Fruit fly (Drosophila melanogaster) whole organism, adult: ENCODE results near the gene sff.

Experiments
- CG12768 ChIP-seq: fragments of 200-800 bp; sonication (Bioruptor generic); optimal IDR thresholded peaks from 2 replicates; lab custom pipeline; 2017; ENCODE audit warnings: missing biosample characterization, missing genetic modification characterization, mild to moderate bottlenecking, moderate library complexity, missing genetic modification reagents
- CG14711 ChIP-seq: fragments of 200-800 bp; sonication (Bioruptor generic); optimal IDR thresholded peaks from 2 replicates; lab custom pipeline; 2018; ENCODE audit warnings: missing biosample characterization, mild to moderate bottlenecking, missing genetic modification characterization, moderate library complexity
- CG1620 ChIP-seq: fragments of 200-800 bp; sonication (Bioruptor generic); optimal IDR thresholded peaks from 2 replicates; lab custom pipeline; 2016; ENCODE audit warnings: missing biosample characterization, missing genetic modification characterization
- CG33017 ChIP-seq: fragments of 200-800 bp; sonication (Bioruptor generic); optimal IDR thresholded peaks from 2 replicates; lab custom pipeline; 2018; ENCODE audit warnings: missing biosample characterization, mild to moderate bottlenecking, missing genetic modification characterization, moderate library complexity
- CG5204 ChIP-seq: fragments of 200-800 bp; sonication (Bioruptor generic); optimal IDR thresholded peaks from 2 replicates; lab custom pipeline; 2016; ENCODE audit warnings: missing biosample characterization, missing genetic modification characterization
- CG7045 ChIP-seq: fragments of 200-800 bp; sonication (Bioruptor generic); optimal IDR thresholded peaks from 2 replicates; lab custom pipeline; 2017; ENCODE audit warnings: missing biosample characterization, mild to moderate bottlenecking, missing genetic modification characterization
- CG7101 ChIP-seq: fragments of 200-800 bp; sonication (Bioruptor generic); optimal IDR thresholded peaks from 2 replicates; lab custom pipeline; 2018; ENCODE audit warnings: missing biosample characterization, mild to moderate bottlenecking, missing genetic modification characterization, moderate library complexity
- bab1 ChIP-seq: fragments of 200-800 bp; sonication (Bioruptor generic); optimal IDR thresholded peaks from 3 replicates; lab custom pipeline; 2019; ENCODE audit warnings: missing biosample characterization, mild to moderate bottlenecking, missing genetic modification characterization, moderate library complexity
- cnc ChIP-seq, 2 experiments: fragments of >200 bp; optimal IDR thresholded peaks; 2 replicates each; lab custom pipeline; 2017
- ovo ChIP-seq: fragments of 200-800 bp; sonication (Bioruptor generic); optimal IDR thresholded peaks from 2 replicates; lab custom pipeline; 2016; ENCODE audit warnings: missing biosample characterization, missing genetic modification characterization
- pad ChIP-seq: fragments of 200-800 bp; sonication (Bioruptor generic); optimal IDR thresholded peaks from 3 replicates; lab custom pipeline; 2017; ENCODE audit warnings: missing biosample characterization, missing genetic modification characterization, mild to moderate bottlenecking, moderate library complexity, missing genetic modification reagents

DNA sequence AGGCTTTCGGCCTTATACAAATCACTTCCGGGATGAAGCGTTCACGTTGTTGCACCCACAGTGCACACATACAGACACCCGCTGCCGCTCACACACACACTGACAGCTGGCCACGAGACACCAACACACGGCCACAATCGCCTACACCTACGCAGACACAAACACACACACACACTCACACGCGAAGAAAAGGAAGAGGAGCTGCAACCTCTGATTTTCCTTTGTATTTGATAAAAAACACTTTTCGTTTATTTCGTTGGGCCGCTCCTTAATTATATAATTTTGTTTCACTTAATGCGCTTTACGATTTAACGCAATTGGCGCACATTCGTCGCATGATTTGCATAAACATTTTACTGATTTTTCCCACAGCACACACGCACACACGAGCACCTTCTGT is 342 bp downstream of the sff start:
- TF ChIP-seq CG33017 (tag; lab: Kevin White, UChicago) (no peak), CG7101 (tag; lab: Kevin White, UChicago) (no peak), CG14711 (tag; lab: Kevin White, UChicago) (no peak), CG5204 (GFP tag; lab: Kevin White, UChicago) (no peak), ovo (GFP tag; lab: Kevin White, UChicago) (no peak), bab1 (GFP tag; lab: Kevin White, UChicago) (no peak), cnc (optimal IDR thresholded peaks at IDR 0.05; lab: Kevin White, UChicago) (no peak), CG12768 (GFP tag; lab: Kevin White, UChicago) (no peak), pad (GFP tag; lab: Kevin White, UChicago) (no peak), CG7045 (GFP tag; lab: Kevin White, UChicago) (no peak), CG1620 (GFP tag; lab: Kevin White, UChicago) (no peak)
